Fruit fly (Drosophila melanogaster) whole organism, embryonic: ENCODE data around the gene Rpp14a.

Source experiments
- Ada2b ChIP-seq: fragments of 200-800 bp; sonication (Bioruptor generic); IDR thresholded peaks from 2 replicates; pipeline ENCODE4 v1.3.6; 2022; ENCODE audit warnings: missing biosample characterization, missing genetic modification characterization
- Adf1 ChIP-seq: fragments of 200-800 bp; sonication (Bioruptor generic); IDR thresholded peaks from 2 replicates; pipeline ENCODE4 v1.3.6; 2022; ENCODE audit warnings: missing biosample characterization, missing genetic modification characterization
- Antp ChIP-seq: fragments of 200-800 bp; sonication (Bioruptor generic); optimal IDR thresholded peaks from 3 replicates; lab custom pipeline; 2016; ENCODE audit warnings: missing biosample characterization, missing genetic modification characterization
- Bgb ChIP-seq: fragments of 200-800 bp; sonication (Bioruptor generic); IDR thresholded peaks from 2 replicates; pipeline ENCODE4 v1.3.6; 2022; ENCODE audit warnings: missing biosample characterization, missing genetic modification characterization; ENCODE audit not compliant: partially characterized antibody
- CG10565 ChIP-seq: fragments of 200-800 bp; sonication (Bioruptor generic); optimal IDR thresholded peaks from 3 replicates; lab custom pipeline; 2016; ENCODE audit warnings: missing biosample characterization, mild to moderate bottlenecking, missing genetic modification characterization
- CG11504 ChIP-seq: fragments of 200-800 bp; sonication (Bioruptor generic); optimal IDR thresholded peaks from 3 replicates; lab custom pipeline; 2019; ENCODE audit warnings: missing biosample characterization, mild to moderate bottlenecking, missing genetic modification characterization, moderate library complexity
- CG12299 ChIP-seq: fragments of 200-800 bp; sonication (Bioruptor generic); optimal IDR thresholded peaks from 2 replicates; lab custom pipeline; 2018; ENCODE audit warnings: missing biosample characterization, mild to moderate bottlenecking, missing genetic modification characterization
- CG12769 ChIP-seq: fragments of 200-800 bp; sonication (Bioruptor generic); optimal IDR thresholded peaks from 2 replicates; lab custom pipeline; 2019; ENCODE audit warnings: missing biosample characterization, mild to moderate bottlenecking, missing genetic modification characterization, moderate library complexity
- CG13894 ChIP-seq: fragments of 200-800 bp; sonication (Bioruptor generic); optimal IDR thresholded peaks from 3 replicates; lab custom pipeline; 2018; ENCODE audit warnings: missing biosample characterization, mild to moderate bottlenecking, missing genetic modification characterization, moderate library complexity
- CG14860 ChIP-seq: fragments of 200-800 bp; sonication (Bioruptor generic); IDR thresholded peaks from 3 replicates; pipeline ENCODE4 v1.3.6; 2022; ENCODE audit warnings: missing biosample characterization, missing genetic modification characterization; ENCODE audit not compliant: partially characterized antibody
- CG15479 ChIP-seq: fragments of 200-800 bp; sonication (Bioruptor generic); optimal IDR thresholded peaks from 3 replicates; lab custom pipeline; 2019; ENCODE audit warnings: missing biosample characterization, mild to moderate bottlenecking, missing genetic modification characterization, moderate library complexity
- CG17912 ChIP-seq: fragments of 200-800 bp; sonication (Bioruptor generic); optimal IDR thresholded peaks from 2 replicates; lab custom pipeline; 2018; ENCODE audit warnings: missing biosample characterization, mild to moderate bottlenecking, missing genetic modification characterization
- CG18011 ChIP-seq: fragments of 200-800 bp; sonication (Bioruptor generic); optimal IDR thresholded peaks from 2 replicates; lab custom pipeline; 2017; ENCODE audit warnings: missing biosample characterization, missing genetic modification characterization, mild to moderate bottlenecking, moderate library complexity, missing genotype
- CG1832 ChIP-seq: fragments of 200-800 bp; sonication (Bioruptor generic); optimal IDR thresholded peaks from 2 replicates; lab custom pipeline; 2017; ENCODE audit warnings: missing biosample characterization, mild to moderate bottlenecking, missing genetic modification characterization, inconsistent platforms
- CG18764 ChIP-seq: fragments of 200-800 bp; sonication (Bioruptor generic); optimal IDR thresholded peaks from 3 replicates; lab custom pipeline; 2016; ENCODE audit warnings: missing biosample characterization, missing genetic modification characterization
- CG43689 ChIP-seq: fragments of 200-800 bp; sonication (Bioruptor generic); IDR thresholded peaks from 2 replicates; pipeline ENCODE4 v1.3.6; 2022; ENCODE audit warnings: missing biosample characterization, missing genetic modification characterization
- CG7357 ChIP-seq: fragments of 200-800 bp; sonication (Bioruptor generic); IDR thresholded peaks from 3 replicates; pipeline ENCODE4 v1.3.6; 2022; ENCODE audit warnings: missing biosample characterization, missing genetic modification characterization
- CG7987 ChIP-seq: fragments of 200-800 bp; sonication (Bioruptor generic); optimal IDR thresholded peaks from 2 replicates; lab custom pipeline; 2018; ENCODE audit warnings: missing biosample characterization, mild to moderate bottlenecking, missing genetic modification characterization, moderate library complexity
- CG8089 ChIP-seq: fragments of 200-800 bp; sonication (Bioruptor generic); optimal IDR thresholded peaks from 3 replicates; lab custom pipeline; 2016; ENCODE audit warnings: missing biosample characterization, missing genetic modification characterization
- CG8478 ChIP-seq: fragments of >200 bp; optimal IDR thresholded peaks from 2 replicates; lab custom pipeline; 2018
- CG9609 ChIP-seq: fragments of 200-800 bp; sonication (Bioruptor generic); optimal IDR thresholded peaks from 3 replicates; lab custom pipeline; 2016; ENCODE audit warnings: missing biosample characterization, missing genetic modification characterization
- CG9797 ChIP-seq: fragments of 200-800 bp; sonication (Bioruptor generic); optimal IDR thresholded peaks from 3 replicates; lab custom pipeline; 2018; ENCODE audit warnings: missing biosample characterization, mild to moderate bottlenecking, missing genetic modification characterization
- Doc3 ChIP-seq: fragments of 200-800 bp; sonication (Bioruptor generic); IDR thresholded peaks from 3 replicates; pipeline ENCODE4 v1.3.6; 2022; ENCODE audit warnings: missing biosample characterization, missing genetic modification characterization; ENCODE audit not compliant: partially characterized antibody
- Drgx ChIP-seq: fragments of 200-800 bp; sonication (Bioruptor generic); IDR thresholded peaks from 2 replicates; pipeline ENCODE4 v1.3.6; 2022; ENCODE audit warnings: missing biosample characterization, missing genetic modification characterization
- Gsc ChIP-seq: fragments of 200-800 bp; sonication (Bioruptor generic); IDR thresholded peaks from 2 replicates; pipeline ENCODE4 v1.3.6; 2022; ENCODE audit warnings: missing biosample characterization, missing genetic modification characterization
- Hand ChIP-seq: fragments of 200-800 bp; sonication (Bioruptor generic); optimal IDR thresholded peaks from 2 replicates; lab custom pipeline; 2017; ENCODE audit warnings: mild to moderate bottlenecking, missing biosample characterization, missing genetic modification reagents, missing genetic modification characterization
- Hey ChIP-seq: fragments of 200-800 bp; sonication (Bioruptor generic); optimal IDR thresholded peaks from 3 replicates; lab custom pipeline; 2018; ENCODE audit warnings: missing biosample characterization, mild to moderate bottlenecking, missing genetic modification characterization
- Hr39 ChIP-seq: fragments of >200 bp; optimal IDR thresholded peaks from 2 replicates; lab custom pipeline; 2017
- Max ChIP-seq: fragments of 200-800 bp; sonication (Bioruptor generic); optimal IDR thresholded peaks from 2 replicates; lab custom pipeline; 2016; ENCODE audit warnings: missing biosample characterization, mild to moderate bottlenecking, missing genetic modification characterization
- Oaz ChIP-seq: fragments of 200-800 bp; sonication (Bioruptor generic); IDR thresholded peaks from 2 replicates; pipeline ENCODE4 v1.3.6; 2022; ENCODE audit warnings: missing biosample characterization, missing genetic modification characterization
- Opbp ChIP-seq: fragments of 200-800 bp; sonication (Bioruptor generic); IDR thresholded peaks from 3 replicates; pipeline ENCODE4 v1.3.6; 2022; ENCODE audit warnings: missing biosample characterization, missing genetic modification characterization; ENCODE audit not compliant: partially characterized antibody
- Pdp1 ChIP-seq, 2 experiments: fragments of 200-800 bp; sonication (Bioruptor generic); optimal IDR thresholded peaks; 3 replicates each; lab custom pipeline; 2016; ENCODE audit warnings: missing biosample characterization in 2 of 2, missing genetic modification characterization in 2 of 2, mild to moderate bottlenecking in 1 of 2, moderate library complexity in 1 of 2
- Poxn ChIP-seq: fragments of 200-800 bp; sonication (Bioruptor generic); IDR thresholded peaks from 2 replicates; pipeline ENCODE4 v1.3.6; 2022; ENCODE audit warnings: missing biosample characterization, missing genetic modification characterization
- Sin3A ChIP-seq: fragments of >200 bp; optimal IDR thresholded peaks from 2 replicates; lab custom pipeline; 2018
- Xbp1 ChIP-seq: fragments of 200-800 bp; sonication (Bioruptor generic); optimal IDR thresholded peaks from 3 replicates; lab custom pipeline; 2016; ENCODE audit warnings: missing biosample characterization, mild to moderate bottlenecking, missing genetic modification characterization
- abd-A ChIP-seq: fragments of 200-800 bp; sonication (Bioruptor generic); optimal IDR thresholded peaks from 3 replicates; lab custom pipeline; 2019; ENCODE audit warnings: missing biosample characterization, mild to moderate bottlenecking, missing genetic modification characterization, moderate library complexity
- chinmo ChIP-seq: fragments of 200-800 bp; sonication (Bioruptor generic); IDR thresholded peaks from 4 replicates; pipeline ENCODE4 v1.3.6; 2022; ENCODE audit warnings: missing biosample characterization, missing genetic modification characterization; ENCODE audit not compliant: partially characterized antibody
- corto ChIP-seq: fragments of 200-800 bp; sonication (Bioruptor generic); optimal IDR thresholded peaks from 2 replicates; lab custom pipeline; 2016; ENCODE audit warnings: missing biosample characterization, mild to moderate bottlenecking, missing genetic modification characterization, moderate library complexity
- dm ChIP-seq: fragments of 200-800 bp; sonication (Bioruptor generic); optimal IDR thresholded peaks from 3 replicates; lab custom pipeline; 2016; ENCODE audit warnings: missing biosample characterization, missing genetic modification characterization
- emc ChIP-seq: fragments of 200-800 bp; sonication (Bioruptor generic); optimal IDR thresholded peaks from 2 replicates; lab custom pipeline; 2016; ENCODE audit warnings: missing biosample characterization, missing genetic modification characterization
- ems ChIP-seq: fragments of 200-800 bp; sonication (Bioruptor generic); optimal IDR thresholded peaks from 3 replicates; lab custom pipeline; 2016; ENCODE audit warnings: missing biosample characterization, missing genetic modification characterization
- eyg ChIP-seq: fragments of 200-800 bp; sonication (Bioruptor generic); optimal IDR thresholded peaks from 3 replicates; lab custom pipeline; 2016; ENCODE audit warnings: missing biosample characterization, missing genetic modification characterization
- fu2 ChIP-seq: fragments of 200-800 bp; sonication (Bioruptor generic); optimal IDR thresholded peaks from 2 replicates; lab custom pipeline; 2016; ENCODE audit warnings: missing biosample characterization, missing genetic modification characterization
- ind ChIP-seq: fragments of 200-800 bp; sonication (Bioruptor generic); optimal IDR thresholded peaks from 3 replicates; lab custom pipeline; 2016; ENCODE audit warnings: missing biosample characterization, missing genetic modification characterization
- inv ChIP-seq: fragments of 200-800 bp; sonication (Bioruptor generic); IDR thresholded peaks from 2 replicates; pipeline ENCODE4 v1.3.6; 2022; ENCODE audit warnings: missing biosample characterization, missing genetic modification characterization; ENCODE audit not compliant: partially characterized antibody
- odd ChIP-seq: fragments of 200-800 bp; sonication (Bioruptor generic); optimal IDR thresholded peaks from 2 replicates; lab custom pipeline; 2017; ENCODE audit warnings: missing biosample characterization, mild to moderate bottlenecking, missing genetic modification characterization
- pnt ChIP-seq: fragments of 200-800 bp; sonication (Bioruptor generic); optimal IDR thresholded peaks from 3 replicates; lab custom pipeline; 2016; ENCODE audit warnings: missing biosample characterization, missing genetic modification characterization
- sob ChIP-seq: fragments of 200-800 bp; sonication (Bioruptor generic); IDR thresholded peaks from 2 replicates; pipeline ENCODE4 v1.3.6; 2022; ENCODE audit warnings: missing biosample characterization, missing genetic modification characterization
- sug ChIP-seq: fragments of 200-800 bp; optimal IDR thresholded peaks from 2 replicates; lab custom pipeline; 2019; ENCODE audit warnings: missing biosample characterization, mild to moderate bottlenecking, missing genetic modification characterization, moderate library complexity
- zen2 ChIP-seq: fragments of 200-800 bp; sonication (Bioruptor generic); IDR thresholded peaks from 3 replicates; pipeline ENCODE4 v1.3.6; 2022; ENCODE audit warnings: missing biosample characterization, missing genetic modification characterization; ENCODE audit not compliant: partially characterized antibody
- zf30C ChIP-seq: fragments of 200-800 bp; sonication (Bioruptor generic); optimal IDR thresholded peaks from 3 replicates; lab custom pipeline; 2018; ENCODE audit warnings: missing biosample characterization, mild to moderate bottlenecking, missing genetic modification characterization

The Rpp14a gene

dm6 chr3R:30055915-30056544, 629 bp upstream of the Rpp14a start, which contains the start of the genes Rpp14b and spn-A (continued):
- TF ChIP-seq sob (peak; percentile 26; the same call in 1 of the 2 replicates), Pdp1 (GFP tag; optimal IDR thresholded peaks at IDR 0.05; lab: Kevin White, UChicago) (peak in 1 of 2 experiments; percentile 5), CG18011 (GFP tag; lab: Kevin White, UChicago) (no peak), CG11504 (tag; lab: Kevin White, UChicago) (no peak), Hr39 (no peak), CG8089 (GFP tag; lab: Kevin White, UChicago) (no peak), Antp (no peak), pnt (GFP tag; lab: Kevin White, UChicago) (no peak), emc (GFP tag; lab: Kevin White, UChicago) (no peak), CG15479 (peak; percentile 81), Bgb (GFP tag; lab: Robert Waterston, UW) (0 out of 2 replicates have a peak, but pooled peaks have one; percentile 13), CG10565 (no peak), CG12299 (tag; lab: Kevin White, UChicago) (no peak), corto (GFP tag; lab: Kevin White, UChicago) (no peak), Opbp (GFP tag; lab: Robert Waterston, UW) (no peak), CG9797 (GFP tag; lab: Kevin White, UChicago) (no peak), CG1832 (GFP tag; lab: Kevin White, UChicago) (no peak), CG18764 (no peak), sug (tag; lab: Kevin White, UChicago) (no peak), Sin3A (peak; percentile 0), Gsc (no peak), chinmo (GFP tag; lab: Robert Waterston, UW) (no peak), CG12769 (tag; lab: Kevin White, UChicago) (peak; percentile 43), abd-A (tag; lab: Kevin White, UChicago) (no peak), Hand (no peak), CG7987 (no peak), CG8478 (lab: Kevin White, UChicago) (no peak), Poxn (GFP tag; lab: Robert Waterston, UW) (no peak), fu2 (GFP tag; lab: Kevin White, UChicago) (no peak), Oaz (no peak), CG43689 (no peak), CG9609 (GFP tag; lab: Kevin White, UChicago) (no peak), CG7357 (no peak), eyg (GFP tag; lab: Kevin White, UChicago) (no peak), inv (GFP tag; lab: Robert Waterston, UW) (no peak), ind (GFP tag; lab: Kevin White, UChicago) (peak; percentile 11), ems (GFP tag; lab: Kevin White, UChicago) (no peak), Hey (no peak), CG17912 (GFP tag; lab: Kevin White, UChicago) (no peak), CG13894 (tag; lab: Kevin White, UChicago) (no peak), Adf1 (GFP tag; lab: Robert Waterston, UW) (no peak), zf30C (GFP tag; lab: Kevin White, UChicago) (no peak), dm (no peak), zen2 (GFP tag; lab: Robert Waterston, UW) (no peak), odd (GFP tag; lab: Kevin White, UChicago) (no peak), Max (GFP tag; lab: Kevin White, UChicago) (no peak), Ada2b (no peak), Xbp1 (GFP tag; lab: Kevin White, UChicago) (peak; percentile 59), CG14860 (GFP tag; lab: Robert Waterston, UW) (no peak), Drgx (GFP tag; lab: Robert Waterston, UW) (0 out of 2 replicates have a peak, but pooled peaks have one; percentile 25), Doc3 (0 out of 3 replicates have a peak, but pooled peaks have one; percentile 7)
